Worm (Caenorhabditis elegans) whole organism, early embryonic: Measurements from ENCODE around the gene C10E2.1.

ENCODE experiments used
- ama-1 ChIP-seq: fragments of 150-350 bp; optimal IDR thresholded peaks from 2 replicates; lab custom pipeline; 2014
- ceh-13 ChIP-seq: fragments of 200-800 bp; sonication (Bioruptor generic); optimal IDR thresholded peaks from 2 replicates; lab custom pipeline; 2018; ENCODE audit warnings: mild to moderate bottlenecking, missing genetic modification characterization, missing compliant biosample characterization
- ceh-36 ChIP-seq: sonication (generic microtip); optimal IDR thresholded peaks from 2 replicates; lab custom pipeline; 2016; ENCODE audit warnings: missing genetic modification characterization, inconsistent platforms, missing compliant biosample characterization
- pes-1 ChIP-seq: fragments of 200-800 bp; sonication (Bioruptor generic); IDR thresholded peaks from 2 replicates; pipeline ENCODE4 v1.3.6; 2022; ENCODE audit warnings: missing genetic modification reagents, missing genetic modification characterization, missing compliant biosample characterization
- scrt-1 ChIP-seq: fragments of 200-800 bp; sonication (Bioruptor generic); IDR thresholded peaks from 2 replicates; pipeline ENCODE4 v1.3.6; 2022; ENCODE audit warnings: missing genetic modification characterization, missing compliant biosample characterization

ce11 chrX:16733411-16733810, 29.2 kb upstream of the C10E2.1 start:
- TF ChIP-seq scrt-1 (GFP tag; lab: Robert Waterston, UW) (no peak), ama-1 (lab: Kevin White, UChicago) (no peak), ceh-13 (GFP tag; lab: Kevin White, UChicago) (no peak), ceh-36 (no peak), pes-1 (GFP tag; lab: Robert Waterston, UW) (no peak)
